Worm (Caenorhabditis elegans): ENCODE data around the gene dpm-3.
A peak's percentile ranks its signal among the peaks of the same experiment; 100 is the strongest.

dpm-3 gene

ce11 chrIV:12404137-12404536, 12.8 kb downstream of the dpm-3 start, which contains the start of gene gex-3 (continued):
- peak; percentile 71 for TF ChIP-seq unc-130 (GFP tag; optimal IDR thresholded peaks at IDR 0.05)
- TF ChIP-seq nhr-42 (GFP tag; IDR thresholded peaks at IDR 0.05) = no peak
- peak; percentile 30; the same call in 1 of the 2 replicates for TF ChIP-seq dmd-6 (GFP tag; IDR thresholded peaks at IDR 0.05)
- TF ChIP-seq dve-1 (tag; optimal IDR thresholded peaks at IDR 0.05; ENCODE audit: insufficient read depth) = peak; percentile 65
- TF ChIP-seq Y48G9A.11 (GFP tag; IDR thresholded peaks at IDR 0.05) = no peak
- TF ChIP-seq lin-38 (GFP tag; IDR thresholded peaks at IDR 0.05) = peak; percentile 97
- no peak for TF ChIP-seq F26F4.8 (GFP tag; conservative IDR thresholded peaks at IDR 0.05)
- TF ChIP-seq skn-1 (tag; optimal IDR thresholded peaks at IDR 0.05) = no peak
- no peak for TF ChIP-seq zip-2 (tag; optimal IDR thresholded peaks at IDR 0.05)
- peak; percentile 2 for TF ChIP-seq nhr-11 (tag; optimal IDR thresholded peaks at IDR 0.05)
- TF ChIP-seq madf-5 (GFP tag; IDR thresholded peaks at IDR 0.05) = no peak
- no peak for TF ChIP-seq dmd-9 (GFP tag; IDR thresholded peaks at IDR 0.05)
- TF ChIP-seq F10B5.3 (tag; optimal IDR thresholded peaks at IDR 0.05) = no peak
- no peak for TF ChIP-seq tra-1 (GFP tag; IDR thresholded peaks at IDR 0.05)
- peak; percentile 61 for TF ChIP-seq lin-15B (tag; optimal IDR thresholded peaks at IDR 0.05)
- no peak for TF ChIP-seq lin-39 (tag; optimal IDR thresholded peaks at IDR 0.05)
- no peak for TF ChIP-seq egl-43 (GFP tag; IDR thresholded peaks at IDR 0.05)
- peak; percentile 82 for TF ChIP-seq hlh-30 (tag; optimal IDR thresholded peaks at IDR 0.05; ENCODE audit: insufficient read depth)
- TF ChIP-seq mes-2 (tag; optimal IDR thresholded peaks at IDR 0.05; ENCODE audit: poor library complexity, severe bottlenecking) = peak; percentile 92
- peak in 1 of 2 experiments; percentile 78 for TF ChIP-seq unc-62 (GFP tag; optimal IDR thresholded peaks at IDR 0.05 in 1 of 2)
- no peak for TF ChIP-seq unc-62 (tag; optimal IDR thresholded peaks at IDR 0.05)
- TF ChIP-seq mdt-29 (GFP tag; IDR thresholded peaks at IDR 0.05) = no peak
- no peak for TF ChIP-seq F37D6.2 (tag; optimal IDR thresholded peaks at IDR 0.05)
- TF ChIP-seq attf-4 (tag; optimal IDR thresholded peaks at IDR 0.05) = no peak
- TF ChIP-seq lin-1 (GFP tag; IDR thresholded peaks at IDR 0.05) = no peak
- TF ChIP-seq nhr-41 (GFP tag; IDR thresholded peaks at IDR 0.05) = no peak
- peak; percentile 25 for TF ChIP-seq nhr-25 (tag; optimal IDR thresholded peaks at IDR 0.05; ENCODE audit: borderline replicate concordance, insufficient read depth)
- TF ChIP-seq D1046.2 (GFP tag; IDR thresholded peaks at IDR 0.05) = no peak
- no peak for TF ChIP-seq ZK337.2 (GFP tag; IDR thresholded peaks at IDR 0.05)

ce11 chrIV:12408625-12409024, 17.2 kb downstream of the dpm-3 start, which contains the start of gene dsb-1:
dsb-1 (plus strand) TSS chrIV:12408925.
- peak; percentile 26 for TF ChIP-seq lin-38 (GFP tag; IDR thresholded peaks at IDR 0.05)
- no peak for TF ChIP-seq unc-39 (tag; optimal IDR thresholded peaks at IDR 0.05)
- TF ChIP-seq nhr-77 (tag; optimal IDR thresholded peaks at IDR 0.05) = no peak

ce11 chrIV:12410167-12410566, 18.8 kb downstream of the dpm-3 start, which contains the start of gene acl-13:
acl-13 (plus strand) TSS chrIV:12410467.
- TF ChIP-seq nhr-42 (GFP tag; IDR thresholded peaks at IDR 0.05) (no peak), nhr-76 (tag; optimal IDR thresholded peaks at IDR 0.05) (no peak), nhr-25 (tag; optimal IDR thresholded peaks at IDR 0.05; ENCODE audit: borderline replicate concordance, insufficient read depth) (no peak), nhr-102 (tag; optimal IDR thresholded peaks at IDR 0.05) (no peak), hlh-11 (tag; optimal IDR thresholded peaks at IDR 0.05) (no peak), zip-11 (GFP tag; IDR thresholded peaks at IDR 0.05) (no peak), zfp-3 (GFP tag; conservative IDR thresholded peaks at IDR 0.05) (no peak), jun-1 (tag; optimal IDR thresholded peaks at IDR 0.05) (no peak), mxl-2 (GFP tag; conservative IDR thresholded peaks at IDR 0.05) (no peak), madf-9 (GFP tag; conservative IDR thresholded peaks at IDR 0.05) (no peak), ama-1 (optimal IDR thresholded peaks at IDR 0.05) (no peak), dmd-8 (GFP tag; IDR thresholded peaks at IDR 0.05) (no peak), Y48G9A.11 (GFP tag; IDR thresholded peaks at IDR 0.05) (no peak)

Data from whole organism, L4 larva.